Worm (Caenorhabditis elegans) whole organism, early embryonic: ENCODE results near the gene Y37E11AM.4.

ENCODE experiments used
- ama-1 ChIP-seq: fragments of 150-350 bp; optimal IDR thresholded peaks from 2 replicates; lab custom pipeline; 2014
- ceh-36 ChIP-seq: sonication (generic microtip); optimal IDR thresholded peaks from 2 replicates; lab custom pipeline; 2016; ENCODE audit warnings: missing genetic modification characterization, inconsistent platforms, missing compliant biosample characterization
- ets-7 ChIP-seq: sonication (generic microtip); optimal IDR thresholded peaks from 2 replicates; lab custom pipeline; 2016; ENCODE audit warnings: missing genotype, missing genetic modification characterization, missing compliant biosample characterization
- flt-1 ChIP-seq: fragments of 200-800 bp; sonication (Bioruptor generic); IDR thresholded peaks from 2 replicates; pipeline ENCODE4 v1.3.6; 2022; ENCODE audit warnings: missing genetic modification characterization, missing compliant biosample characterization
- hmbx-1 ChIP-seq: sonication (generic microtip); optimal IDR thresholded peaks from 2 replicates; lab custom pipeline; 2016; ENCODE audit warnings: mild to moderate bottlenecking, missing genetic modification characterization, missing compliant biosample characterization
- hnd-1 ChIP-seq: sonication (generic microtip); optimal IDR thresholded peaks from 2 replicates; lab custom pipeline; 2016; ENCODE audit warnings: missing genetic modification characterization, missing compliant biosample characterization
- sea-1 ChIP-seq: fragments of 200-800 bp; sonication (Bioruptor generic); conservative IDR thresholded peaks from 2 replicates; pipeline ENCODE4 v1.3.6; 2022; ENCODE audit warnings: missing genetic modification characterization, missing compliant biosample characterization
- tbx-37 ChIP-seq: fragments of 200-800 bp; sonication (Bioruptor generic); conservative IDR thresholded peaks from 2 replicates; pipeline ENCODE4 v1.3.6; 2022; ENCODE audit warnings: missing genetic modification reagents, missing genetic modification characterization, missing compliant biosample characterization

- TF ChIP-seq ets-7 (tag; lab: Kevin White, UChicago): no peak
- no peak for TF ChIP-seq sea-1 (GFP tag; lab: Robert Waterston, UW)
- TF ChIP-seq flt-1: no peak
- TF ChIP-seq tbx-37 (GFP tag; lab: Robert Waterston, UW): no peak
- TF ChIP-seq hmbx-1 (tag; lab: Kevin White, UChicago): no peak
- TF ChIP-seq ama-1 (lab: Kevin White, UChicago): no peak
- TF ChIP-seq hnd-1: no peak
- no peak for TF ChIP-seq ceh-36 (tag; lab: Kevin White, UChicago)
Observed at ce11 chrIV:3733287-3733686, 10.7 kb upstream of the Y37E11AM.4 start.
